Worm (Caenorhabditis elegans) whole organism, L3 larva: ENCODE results near the gene F47B8.2.

Experiments used
- R02D3.7 ChIP-seq: fragments of 150-350 bp; optimal IDR thresholded peaks from 2 replicates; lab custom pipeline; 2014; ENCODE audit warnings: missing biosample characterization, missing genetic modification characterization
- ZK546.5 ChIP-seq: sonication (generic microtip); optimal IDR thresholded peaks from 2 replicates; lab custom pipeline; 2017; ENCODE audit warnings: missing biosample characterization, missing genetic modification characterization
- aly-2 ChIP-seq: fragments of 150-350 bp; optimal IDR thresholded peaks from 2 replicates; lab custom pipeline; 2014; ENCODE audit warnings: missing biosample characterization, missing genetic modification characterization
- ama-1 ChIP-seq: fragments of 150-350 bp; optimal IDR thresholded peaks from 2 replicates; lab custom pipeline; 2018
- ceh-9 ChIP-seq: sonication (generic microtip); optimal IDR thresholded peaks from 2 replicates; lab custom pipeline; 2018; ENCODE audit warnings: missing biosample characterization, missing genetic modification characterization
- egl-27 ChIP-seq: sonication (generic microtip); optimal IDR thresholded peaks from 4 replicates; lab custom pipeline; 2017; ENCODE audit warnings: missing biosample characterization, missing genetic modification reagents, missing genetic modification characterization
- egl-5 ChIP-seq: fragments of 150-350 bp; optimal IDR thresholded peaks from 2 replicates; lab custom pipeline; 2017; ENCODE audit warnings: missing biosample characterization, missing genetic modification reagents, missing genetic modification characterization, inconsistent platforms
- elt-1 ChIP-seq: fragments of 150-350 bp; optimal IDR thresholded peaks from 2 replicates; lab custom pipeline; 2014; ENCODE audit warnings: missing biosample characterization, missing genetic modification characterization
- elt-2 ChIP-seq: sonication (generic microtip); optimal IDR thresholded peaks from 2 replicates; lab custom pipeline; 2016; ENCODE audit warnings: missing genetic modification reagents, mild to moderate bottlenecking, missing genetic modification characterization, missing compliant biosample characterization
- elt-3 ChIP-seq, 3 experiments: fragments of 150-350 bp in 1 of 3; sonication (generic microtip) in 2 of 3; optimal IDR thresholded peaks; 2 replicates in 2 of 3; 4 replicates in 1 of 3; lab custom pipeline; 2014 to 2017; ENCODE audit warnings: missing biosample characterization in 3 of 3, missing genetic modification characterization in 3 of 3
- eor-1 ChIP-seq, 2 experiments: fragments of 150-350 bp; optimal IDR thresholded peaks; 2 replicates each; lab custom pipeline; 2014 to 2018; ENCODE audit warnings: missing biosample characterization in 2 of 2, missing genetic modification characterization in 2 of 2
- fkh-2 ChIP-seq: fragments of 150-350 bp; optimal IDR thresholded peaks from 2 replicates; lab custom pipeline; 2014; ENCODE audit warnings: missing biosample characterization, missing genetic modification reagents, missing genetic modification characterization
- fos-1 ChIP-seq: fragments of 150-350 bp; optimal IDR thresholded peaks from 2 replicates; lab custom pipeline; 2014; ENCODE audit warnings: missing biosample characterization, missing genetic modification characterization
- hmg-11 ChIP-seq: sonication (generic microtip); optimal IDR thresholded peaks from 2 replicates; lab custom pipeline; 2016; ENCODE audit warnings: missing genetic modification characterization, missing compliant biosample characterization
- jun-1 ChIP-seq: fragments of 150-350 bp; optimal IDR thresholded peaks from 2 replicates; lab custom pipeline; 2014; ENCODE audit warnings: missing biosample characterization, missing genetic modification reagents, missing genetic modification characterization
- lin-15B ChIP-seq: fragments of 150-350 bp; optimal IDR thresholded peaks from 2 replicates; lab custom pipeline; 2014; ENCODE audit warnings: missing biosample characterization, missing genetic modification characterization
- lin-39 ChIP-seq: fragments of 150-350 bp; optimal IDR thresholded peaks from 2 replicates; lab custom pipeline; 2018; ENCODE audit warnings: missing biosample characterization, missing genetic modification reagents, missing genetic modification characterization
- lsy-12 ChIP-seq: sonication (generic microtip); optimal IDR thresholded peaks from 2 replicates; lab custom pipeline; 2016; ENCODE audit warnings: mild to moderate bottlenecking, missing genetic modification characterization, missing compliant biosample characterization
- mdl-1 ChIP-seq: fragments of 150-350 bp; optimal IDR thresholded peaks from 2 replicates; lab custom pipeline; 2014; ENCODE audit warnings: missing biosample characterization, missing genetic modification characterization
- mml-1 ChIP-seq: fragments of 150-350 bp; sonication (generic microtip); optimal IDR thresholded peaks from 3 replicates; lab custom pipeline; 2014; ENCODE audit warnings: missing biosample characterization, missing genetic modification characterization
- nhr-23 ChIP-seq: fragments of 150-350 bp; optimal IDR thresholded peaks from 2 replicates; lab custom pipeline; 2014; ENCODE audit warnings: missing biosample characterization, missing genetic modification reagents, missing genetic modification characterization
- nhr-25 ChIP-seq: sonication (generic microtip); optimal IDR thresholded peaks from 2 replicates; lab custom pipeline; 2017; ENCODE audit warnings: missing biosample characterization, missing genetic modification characterization
- nhr-43 ChIP-seq: sonication (generic microtip); optimal IDR thresholded peaks from 2 replicates; lab custom pipeline; 2016; ENCODE audit warnings: mild to moderate bottlenecking, missing genetic modification characterization, missing compliant biosample characterization; ENCODE audit not compliant: poor library complexity, severe bottlenecking
- nhr-76 ChIP-seq: fragments of 150-350 bp; sonication (generic microtip); optimal IDR thresholded peaks from 5 replicates; lab custom pipeline; 2014; ENCODE audit warnings: missing biosample characterization, missing genetic modification characterization
- nhr-77 ChIP-seq: fragments of 150-350 bp; optimal IDR thresholded peaks from 2 replicates; lab custom pipeline; 2014; ENCODE audit warnings: missing biosample characterization, missing genetic modification characterization
- pha-4 ChIP-seq: fragments of 150-350 bp; optimal IDR thresholded peaks from 2 replicates; lab custom pipeline; 2014; ENCODE audit warnings: missing biosample characterization, missing genetic modification reagents, missing genetic modification characterization
- pqm-1 ChIP-seq: fragments of 150-350 bp; optimal IDR thresholded peaks from 2 replicates; lab custom pipeline; 2017; ENCODE audit warnings: missing biosample characterization, missing genetic modification characterization, inconsistent platforms
- sea-2 ChIP-seq: fragments of 150-350 bp; sonication (generic microtip); optimal IDR thresholded peaks from 4 replicates; lab custom pipeline; 2014; ENCODE audit warnings: missing biosample characterization, missing genetic modification reagents, missing genetic modification characterization
- snpc-4 ChIP-seq: fragments of 150-350 bp; optimal IDR thresholded peaks from 2 replicates; lab custom pipeline; 2014; ENCODE audit warnings: missing biosample characterization, missing genetic modification characterization
- unc-62 ChIP-seq: fragments of 150-350 bp; sonication (generic microtip); optimal IDR thresholded peaks from 4 replicates; lab custom pipeline; 2014; ENCODE audit warnings: missing biosample characterization, missing genetic modification reagents, missing genetic modification characterization
- zag-1 ChIP-seq: fragments of 150-350 bp; optimal IDR thresholded peaks from 2 replicates; lab custom pipeline; 2014; ENCODE audit warnings: missing biosample characterization, missing genetic modification characterization
- ztf-11 ChIP-seq: fragments of 150-350 bp; optimal IDR thresholded peaks from 2 replicates; lab custom pipeline; 2014; ENCODE audit warnings: missing biosample characterization, missing genetic modification characterization
- ztf-4 ChIP-seq: fragments of 150-350 bp; optimal IDR thresholded peaks from 2 replicates; lab custom pipeline; 2014; ENCODE audit warnings: missing biosample characterization, missing genetic modification characterization

F47B8.2 gene

DNA sequence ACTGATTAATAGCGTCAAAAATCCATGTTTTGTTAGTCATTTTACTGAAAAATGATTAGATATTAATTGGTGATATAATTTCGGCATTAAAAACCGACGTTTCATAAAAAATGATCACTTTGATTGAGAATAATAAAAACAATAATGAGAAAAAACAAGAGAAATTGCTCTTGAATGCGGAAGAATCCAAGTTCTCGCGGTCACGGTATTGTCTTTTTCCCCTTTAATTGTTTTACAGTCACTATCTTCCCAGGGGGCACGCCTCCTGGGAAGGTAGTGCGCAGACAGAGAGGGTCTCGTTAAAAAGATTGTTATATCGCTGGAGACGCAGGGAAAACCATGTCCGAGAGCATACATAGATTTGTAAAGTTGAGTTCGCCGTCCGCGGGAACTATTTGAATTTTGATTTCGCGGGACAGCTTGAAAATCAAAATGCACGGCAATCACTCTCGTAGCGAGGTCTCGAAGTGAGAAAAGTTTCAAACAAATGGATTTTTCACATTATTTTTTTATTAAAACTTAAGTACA is 22.7 kb downstream of the F47B8.2 start, which contains the start of gene F14D7.2:
F14D7.2 (minus strand) TSS at position 51 of the 528 bp plus-strand sequence.
- TF ChIP-seq fkh-2 (tag; lab: Kevin White, UChicago) = no peak

DNA sequence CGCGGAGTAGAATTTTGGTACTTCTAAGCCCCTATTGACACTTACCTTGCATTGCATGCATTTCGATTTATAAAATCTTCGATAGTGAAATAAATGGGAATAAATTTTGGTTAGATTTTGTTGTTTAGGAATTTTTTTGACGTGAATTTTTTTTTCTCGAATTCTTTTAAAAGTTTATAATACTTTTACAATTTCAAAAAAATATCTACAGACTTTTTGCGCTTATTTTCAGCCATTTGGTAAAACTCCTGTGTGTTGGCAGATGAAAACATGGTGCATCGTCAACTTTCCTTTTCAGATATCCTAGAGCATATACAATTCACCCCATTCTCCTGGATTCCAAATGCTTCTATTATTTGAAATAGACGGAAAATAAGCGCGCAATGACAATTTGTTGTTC is 25.8 kb downstream of the F47B8.2 start, which contains the start of gene F14D7.18:
F14D7.18 (minus strand) TSS at position 101 of the 400 bp plus-strand sequence.
- TF ChIP-seq elt-1 (tag; lab: Kevin White, UChicago) = no peak
- TF ChIP-seq pha-4 (tag; lab: Kevin White, UChicago) = no peak
- no peak for TF ChIP-seq ztf-11 (tag; lab: Kevin White, UChicago)
- TF ChIP-seq lsy-12 (tag; lab: Kevin White, UChicago) = no peak
- no peak for TF ChIP-seq elt-2
- TF ChIP-seq nhr-43 = no peak
- TF ChIP-seq mml-1 = no peak
- no peak for TF ChIP-seq nhr-23 (tag; lab: Kevin White, UChicago)
- no peak for TF ChIP-seq mdl-1 (tag; lab: Kevin White, UChicago)
- TF ChIP-seq elt-3 (tag; optimal IDR thresholded peaks at IDR 0.05; lab: Kevin White, UChicago) = no peak
- TF ChIP-seq egl-5 (tag; lab: Kevin White, UChicago) = no peak
- TF ChIP-seq zag-1 (tag; lab: Kevin White, UChicago) = no peak
- TF ChIP-seq ztf-4 (tag; lab: Kevin White, UChicago) = no peak
- TF ChIP-seq nhr-25 (tag; lab: Kevin White, UChicago) = no peak
- TF ChIP-seq fkh-2 (tag; lab: Kevin White, UChicago) = no peak
- TF ChIP-seq eor-1 (tag; optimal IDR thresholded peaks at IDR 0.05; lab: Kevin White, UChicago) = no peak
- no peak for TF ChIP-seq egl-27 (tag; lab: Kevin White, UChicago)
- TF ChIP-seq aly-2 = no peak
- no peak for TF ChIP-seq sea-2

DNA sequence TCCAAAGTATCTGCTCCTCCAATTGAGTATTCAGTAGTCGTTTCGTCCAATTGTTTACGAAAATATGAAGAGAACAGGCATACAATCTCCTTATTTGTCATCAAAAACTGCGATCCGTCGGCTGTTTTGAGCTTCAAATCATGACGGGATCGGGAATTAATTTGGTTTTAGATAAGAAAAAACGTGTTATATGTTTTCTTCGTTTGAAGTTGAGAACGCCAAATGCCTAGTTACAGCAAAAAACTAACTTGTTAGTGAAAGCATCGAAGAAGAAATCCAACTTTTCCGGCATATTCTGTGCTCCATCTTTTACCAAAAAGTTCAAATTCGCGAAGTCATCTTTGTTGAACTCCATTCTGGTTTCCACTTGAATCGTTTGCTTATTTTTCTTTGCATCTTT is 27.1 kb downstream of the F47B8.2 start, which contains the start of gene F14D7.1:
F14D7.1 (minus strand) TSS at position 101 of the 400 bp plus-strand sequence.
- TF ChIP-seq mml-1 (no peak), ceh-9 (tag; lab: Kevin White, UChicago) (no peak), lin-15B (no peak), R02D3.7 (tag; lab: Kevin White, UChicago) (no peak), lin-39 (no peak), hmg-11 (tag; lab: Kevin White, UChicago) (no peak), nhr-77 (tag; lab: Kevin White, UChicago) (no peak), ZK546.5 (tag; lab: Kevin White, UChicago) (no peak), sea-2 (no peak), elt-2 (no peak), snpc-4 (tag; lab: Kevin White, UChicago) (no peak), fos-1 (no peak), ztf-11 (tag; lab: Kevin White, UChicago) (no peak)

DNA sequence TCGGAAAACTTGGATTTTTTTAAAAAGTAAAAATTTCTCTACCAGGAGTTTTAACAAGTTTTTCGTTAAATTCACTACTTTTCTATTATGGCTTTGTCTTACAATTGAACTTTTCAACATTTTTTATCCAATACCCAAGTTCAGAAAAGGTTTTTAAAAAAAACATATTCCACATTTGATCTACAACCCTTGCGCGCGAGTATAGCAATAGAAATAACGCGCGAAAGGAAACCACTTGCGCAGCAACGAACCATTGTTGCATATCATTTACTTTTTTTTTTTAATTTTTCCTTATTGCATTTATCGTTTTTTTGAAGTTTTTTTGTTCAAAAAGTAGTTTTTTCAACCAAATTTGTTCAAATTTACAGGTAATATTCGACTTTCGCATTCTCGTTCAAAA is 30.6 kb downstream of the F47B8.2 start, which contains the start of gene F40G12.11:
F40G12.11 (plus strand) TSS at position 369 of the 400 bp plus-strand sequence.
- TF ChIP-seq nhr-76 (tag; lab: Kevin White, UChicago) = no peak
- TF ChIP-seq mdl-1 (tag; lab: Kevin White, UChicago) = no peak

DNA sequence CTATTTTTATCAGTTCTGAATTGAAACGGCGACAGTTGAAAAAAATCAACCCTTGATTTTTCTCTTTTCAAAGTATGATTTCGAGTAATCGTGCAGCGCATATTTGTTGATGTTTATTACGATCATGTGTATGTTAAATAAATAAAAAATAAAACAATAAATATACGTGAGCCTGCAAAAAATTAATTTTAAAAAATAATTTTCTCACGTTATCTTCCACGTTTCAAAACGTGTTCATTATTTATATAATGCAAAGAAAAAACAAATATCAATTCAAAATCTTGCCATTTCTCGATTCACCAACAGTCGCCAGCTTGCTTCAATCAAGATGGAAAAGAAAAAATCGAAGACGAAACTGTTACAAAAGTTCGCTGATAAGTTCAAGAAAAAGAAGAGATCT is 33.2 kb downstream of the F47B8.2 start, which contains the start of gene F40G12.10:
F40G12.10 (plus strand) TSS at position 301 of the 400 bp plus-strand sequence.
- TF ChIP-seq jun-1 (tag; lab: Kevin White, UChicago) (no peak), unc-62 (no peak), pqm-1 (tag; lab: Kevin White, UChicago) (no peak), lin-15B (no peak), ZK546.5 (tag; lab: Kevin White, UChicago) (no peak), ztf-11 (tag; lab: Kevin White, UChicago) (no peak), pha-4 (tag; lab: Kevin White, UChicago) (no peak), egl-27 (tag; lab: Kevin White, UChicago) (no peak), ceh-9 (tag; lab: Kevin White, UChicago) (no peak), sea-2 (no peak), ama-1 (lab: Kevin White, UChicago) (no peak), elt-3 (tag; optimal IDR thresholded peaks at IDR 0.05; lab: Kevin White, UChicago) (no peak), hmg-11 (tag; lab: Kevin White, UChicago) (no peak), zag-1 (tag; lab: Kevin White, UChicago) (no peak), mdl-1 (tag; lab: Kevin White, UChicago) (no peak), nhr-43 (no peak), nhr-25 (tag; lab: Kevin White, UChicago) (no peak)
